Worm (Caenorhabditis elegans) whole organism, L2 larva: ENCODE measurements around the gene urm-1.
A peak's percentile ranks its signal among the peaks of the same experiment; 100 is the strongest.

Experiments
- C34F6.9 ChIP-seq: fragments of 150-350 bp; optimal IDR thresholded peaks from 2 replicates; lab custom pipeline; 2014; ENCODE audit warnings: missing biosample characterization, missing genetic modification characterization
- F13H6.1 ChIP-seq: sonication (generic microtip); optimal IDR thresholded peaks from 2 replicates; lab custom pipeline; 2016; ENCODE audit warnings: missing genetic modification characterization, missing compliant biosample characterization
- R02D3.7 ChIP-seq: fragments of 150-350 bp; optimal IDR thresholded peaks from 2 replicates; lab custom pipeline; 2014; ENCODE audit warnings: missing biosample characterization, missing genetic modification characterization
- Y55F3AM.14 ChIP-seq: fragments of 200-800 bp; sonication (Bioruptor generic); optimal IDR thresholded peaks from 2 replicates; lab custom pipeline; 2018; ENCODE audit warnings: mild to moderate bottlenecking, missing genetic modification characterization, missing compliant biosample characterization
- ZK546.5 ChIP-seq: sonication (generic microtip); optimal IDR thresholded peaks from 2 replicates; lab custom pipeline; 2017; ENCODE audit warnings: missing biosample characterization, missing genetic modification characterization
- ama-1 ChIP-seq: fragments of 150-350 bp; optimal IDR thresholded peaks from 2 replicates; lab custom pipeline; 2018; ENCODE audit warnings: inconsistent platforms
- blmp-1 ChIP-seq: sonication (generic microtip); optimal IDR thresholded peaks from 2 replicates; lab custom pipeline; 2017; ENCODE audit warnings: missing genetic modification characterization, mild to moderate bottlenecking, missing compliant biosample characterization, antibody characterized with exemption, moderate library complexity; ENCODE audit not compliant: insufficient read depth
- ceh-82 ChIP-seq: fragments of 150-350 bp; optimal IDR thresholded peaks from 2 replicates; lab custom pipeline; 2014; ENCODE audit warnings: missing biosample characterization, missing genetic modification characterization
- crh-2 ChIP-seq: sonication (generic microtip); optimal IDR thresholded peaks from 2 replicates; lab custom pipeline; 2017; ENCODE audit warnings: missing biosample characterization, missing genetic modification characterization
- gmeb-1 ChIP-seq: fragments of 150-350 bp; optimal IDR thresholded peaks from 2 replicates; lab custom pipeline; 2014; ENCODE audit warnings: missing biosample characterization, missing genetic modification characterization
- lin-11 ChIP-seq: fragments of 150-350 bp; sonication (generic microtip); optimal IDR thresholded peaks from 2 replicates; lab custom pipeline; 2014; ENCODE audit warnings: missing biosample characterization, missing genetic modification characterization, inconsistent platforms, mixed read lengths
- lin-13 ChIP-seq: fragments of 150-350 bp; optimal IDR thresholded peaks from 2 replicates; lab custom pipeline; 2014; ENCODE audit warnings: missing biosample characterization, missing genetic modification reagents, missing genetic modification characterization
- lsy-2 ChIP-seq, 2 experiments: fragments of 150-350 bp in 1 of 2; sonication (generic microtip) in 1 of 2; optimal IDR thresholded peaks; 2 replicates each; lab custom pipeline; 2014 to 2017; ENCODE audit warnings: missing biosample characterization in 2 of 2, missing genetic modification characterization in 2 of 2
- mab-5 ChIP-seq: fragments of 150-350 bp; optimal IDR thresholded peaks from 2 replicates; lab custom pipeline; 2014; ENCODE audit warnings: missing biosample characterization, missing genetic modification characterization
- mdl-1 ChIP-seq, 2 experiments: fragments of 150-350 bp in 1 of 2; sonication (generic microtip) in 1 of 2; optimal IDR thresholded peaks; 2 replicates each; lab custom pipeline; 2017; ENCODE audit warnings: missing biosample characterization in 2 of 2, missing genetic modification characterization in 2 of 2
- nhr-10 ChIP-seq: sonication (generic microtip); optimal IDR thresholded peaks from 2 replicates; lab custom pipeline; 2017; ENCODE audit warnings: missing biosample characterization, missing genetic modification characterization
- nhr-12 ChIP-seq: fragments of 150-350 bp; optimal IDR thresholded peaks from 2 replicates; lab custom pipeline; 2014; ENCODE audit warnings: missing biosample characterization, missing genetic modification characterization
- nhr-129 ChIP-seq: fragments of 150-350 bp; optimal IDR thresholded peaks from 2 replicates; lab custom pipeline; 2014; ENCODE audit warnings: missing biosample characterization, missing genetic modification characterization
- nhr-23 ChIP-seq: fragments of 150-350 bp; optimal IDR thresholded peaks from 2 replicates; lab custom pipeline; 2014; ENCODE audit warnings: missing biosample characterization, missing genetic modification reagents, missing genetic modification characterization
- nhr-237 ChIP-seq: fragments of 150-350 bp; optimal IDR thresholded peaks from 2 replicates; lab custom pipeline; 2014; ENCODE audit warnings: missing biosample characterization, missing genetic modification characterization
- nhr-25 ChIP-seq: fragments of 150-350 bp; sonication (generic microtip); optimal IDR thresholded peaks from 3 replicates; lab custom pipeline; 2014; ENCODE audit warnings: missing biosample characterization, missing genetic modification characterization
- nhr-77 ChIP-seq: fragments of 150-350 bp; optimal IDR thresholded peaks from 2 replicates; lab custom pipeline; 2014; ENCODE audit warnings: missing biosample characterization, missing genetic modification characterization
- peb-1 ChIP-seq: fragments of 150-350 bp; optimal IDR thresholded peaks from 2 replicates; lab custom pipeline; 2014; ENCODE audit warnings: missing biosample characterization, missing genetic modification characterization
- sem-4 ChIP-seq: fragments of 150-350 bp; optimal IDR thresholded peaks from 2 replicates; lab custom pipeline; 2014; ENCODE audit warnings: missing biosample characterization, missing genetic modification reagents, missing genetic modification characterization
- sma-3 ChIP-seq: sonication (generic microtip); optimal IDR thresholded peaks from 2 replicates; lab custom pipeline; 2016; ENCODE audit warnings: missing genetic modification reagents, missing genetic modification characterization, missing compliant biosample characterization
- sma-9 ChIP-seq, 2 experiments: fragments of 150-350 bp in 1 of 2; sonication (generic microtip) in 1 of 2; optimal IDR thresholded peaks; 2 replicates each; lab custom pipeline; 2014 to 2016; ENCODE audit warnings: missing genetic modification characterization in 2 of 2, mild to moderate bottlenecking in 1 of 2, missing biosample characterization in 1 of 2, missing compliant biosample characterization in 1 of 2, missing genetic modification reagents in 1 of 2, moderate library complexity in 1 of 2
- snpc-4 ChIP-seq: fragments of 150-350 bp; optimal IDR thresholded peaks from 2 replicates; lab custom pipeline; 2014; ENCODE audit warnings: missing biosample characterization, missing genetic modification characterization
- unc-39 ChIP-seq: fragments of 150-350 bp; optimal IDR thresholded peaks from 2 replicates; lab custom pipeline; 2014; ENCODE audit warnings: missing biosample characterization, missing genetic modification characterization
- unc-55 ChIP-seq: fragments of 150-350 bp; sonication (generic microtip); optimal IDR thresholded peaks from 3 replicates; lab custom pipeline; 2014; ENCODE audit warnings: missing biosample characterization, missing genetic modification reagents, missing genetic modification characterization
- unc-62 ChIP-seq: fragments of 150-350 bp; optimal IDR thresholded peaks from 2 replicates; lab custom pipeline; 2014; ENCODE audit warnings: missing biosample characterization, missing genetic modification reagents, missing genetic modification characterization
- ztf-11 ChIP-seq: sonication (generic microtip); optimal IDR thresholded peaks from 2 replicates; lab custom pipeline; 2017; ENCODE audit warnings: missing biosample characterization, missing genetic modification characterization
- ztf-4 ChIP-seq: fragments of 150-350 bp; optimal IDR thresholded peaks from 2 replicates; lab custom pipeline; 2014; ENCODE audit warnings: missing biosample characterization, missing genetic modification characterization

The urm-1 gene

ce11 chrIII:10515751-10516150, 10.5 kb downstream of the urm-1 start:
- TF ChIP-seq unc-55 (GFP tag; lab: Kevin White, UChicago) (peak; percentile 53), snpc-4 (no peak)

- TF ChIP-seq nhr-10 (no peak), nhr-23 (tag; lab: Kevin White, UChicago) (no peak), nhr-77 (tag; lab: Kevin White, UChicago) (no peak), mab-5 (tag; lab: Kevin White, UChicago) (no peak), sem-4 (tag; lab: Kevin White, UChicago) (no peak), lin-13 (GFP tag; lab: Kevin White, UChicago) (no peak), gmeb-1 (tag; lab: Kevin White, UChicago) (no peak), ceh-82 (tag; lab: Kevin White, UChicago) (no peak), nhr-129 (tag; lab: Kevin White, UChicago) (no peak), ZK546.5 (tag; lab: Kevin White, UChicago) (no peak), unc-39 (tag; lab: Kevin White, UChicago) (no peak), Y55F3AM.14 (no peak), peb-1 (tag; lab: Kevin White, UChicago) (no peak)
Measured at ce11 chrIII:10518884-10519283, 13.6 kb downstream of the urm-1 start.

DNA sequence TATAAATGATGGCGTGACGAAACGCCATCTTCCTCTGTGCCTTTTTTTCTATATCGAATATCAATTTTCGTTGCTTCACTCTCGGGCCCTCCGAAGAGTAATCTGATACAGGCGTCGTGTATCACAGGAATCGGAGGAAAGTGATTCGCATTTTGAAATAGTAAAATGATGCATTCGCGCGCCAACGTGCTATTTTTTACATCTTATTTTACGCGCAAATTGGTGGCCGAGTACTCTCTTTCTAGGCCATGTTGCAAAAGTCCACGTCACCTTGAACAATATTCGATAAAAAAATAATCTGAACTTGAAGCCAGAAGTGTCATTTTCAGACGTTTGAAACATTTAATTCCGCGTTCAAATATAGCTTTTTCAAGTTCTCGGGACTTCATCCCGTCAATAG, 14.3 kb downstream of the urm-1 start:
- no peak for TF ChIP-seq lin-11 (tag; lab: Kevin White, UChicago)

ce11 chrIII:10520523-10520922, 15.2 kb downstream of the urm-1 start, which contains the start of gene unc-49:
Gene unc-49 (plus strand): TSS chrIII:10520762.
- TF ChIP-seq crh-2 (no peak), ztf-11 (tag; lab: Kevin White, UChicago) (no peak), blmp-1 (tag; lab: Kevin White, UChicago) (no peak), nhr-129 (tag; lab: Kevin White, UChicago) (peak; percentile 14), F13H6.1 (tag; lab: Kevin White, UChicago) (peak; percentile 61), nhr-12 (tag; lab: Kevin White, UChicago) (no peak), C34F6.9 (tag; lab: Kevin White, UChicago) (peak; percentile 6), lsy-2 (tag; optimal IDR thresholded peaks at IDR 0.05; lab: Kevin White, UChicago) (peak in 1 of 2 experiments; percentile 7)

DNA sequence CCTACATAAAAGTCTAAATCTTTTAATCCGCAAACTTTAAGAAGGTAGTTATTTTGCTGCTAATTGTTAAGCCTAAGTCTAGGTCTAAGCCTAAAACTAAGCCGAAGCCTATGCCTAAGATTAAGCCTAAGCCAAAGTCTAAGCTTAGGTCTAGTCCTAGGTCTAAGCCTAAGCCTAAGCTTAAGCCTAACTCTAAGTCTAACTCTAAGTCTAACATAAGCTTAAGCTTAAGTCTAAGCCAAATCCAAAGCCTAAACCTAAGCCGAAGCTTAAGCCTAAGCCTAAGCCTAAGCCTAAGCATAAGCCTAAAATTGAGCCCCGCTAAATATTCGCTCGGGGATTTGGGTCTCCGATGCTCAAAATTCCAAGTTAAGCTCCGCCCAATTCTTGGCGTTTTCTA, 15.9 kb downstream of the urm-1 start:
- no peak for TF ChIP-seq nhr-237 (tag; lab: Kevin White, UChicago)
- no peak for TF ChIP-seq ceh-82 (tag; lab: Kevin White, UChicago)
- no peak for TF ChIP-seq mab-5 (tag; lab: Kevin White, UChicago)
- TF ChIP-seq ztf-4 (tag; lab: Kevin White, UChicago): no peak
- TF ChIP-seq nhr-12 (tag; lab: Kevin White, UChicago): no peak
- TF ChIP-seq nhr-25: no peak

- no peak for TF ChIP-seq sma-9 (GFP tag; optimal IDR thresholded peaks at IDR 0.05; lab: Kevin White, UChicago)
- no peak for TF ChIP-seq sma-9 (tag; optimal IDR thresholded peaks at IDR 0.05; lab: Kevin White, UChicago)
- TF ChIP-seq ztf-11 (tag; lab: Kevin White, UChicago): no peak
- TF ChIP-seq mdl-1 (tag; optimal IDR thresholded peaks at IDR 0.05; lab: Kevin White, UChicago): no peak
- TF ChIP-seq mab-5 (tag; lab: Kevin White, UChicago): peak; percentile 72
- TF ChIP-seq peb-1 (tag; lab: Kevin White, UChicago): no peak
- no peak for TF ChIP-seq lin-13 (GFP tag; lab: Kevin White, UChicago)
- no peak for TF ChIP-seq sma-3 (GFP tag; lab: Kevin White, UChicago)
- TF ChIP-seq Y55F3AM.14: no peak
- no peak for TF ChIP-seq gmeb-1 (tag; lab: Kevin White, UChicago)
- TF ChIP-seq unc-55 (GFP tag; lab: Kevin White, UChicago): peak; percentile 75
- TF ChIP-seq R02D3.7 (tag; lab: Kevin White, UChicago): no peak
- no peak for TF ChIP-seq ama-1 (lab: Kevin White, UChicago)
- TF ChIP-seq unc-62: no peak
Measured at ce11 chrIII:10523025-10523424, 17.7 kb downstream of the urm-1 start.
